Worm (Caenorhabditis elegans): Measurements from ENCODE around the gene C08E3.13.
"Not testable (repeated sequence)": the region's sequence is repeated elsewhere in the genome, so short reads cannot be mapped to it uniquely, and the experiment has no call there.

C08E3.13 gene

DNA sequence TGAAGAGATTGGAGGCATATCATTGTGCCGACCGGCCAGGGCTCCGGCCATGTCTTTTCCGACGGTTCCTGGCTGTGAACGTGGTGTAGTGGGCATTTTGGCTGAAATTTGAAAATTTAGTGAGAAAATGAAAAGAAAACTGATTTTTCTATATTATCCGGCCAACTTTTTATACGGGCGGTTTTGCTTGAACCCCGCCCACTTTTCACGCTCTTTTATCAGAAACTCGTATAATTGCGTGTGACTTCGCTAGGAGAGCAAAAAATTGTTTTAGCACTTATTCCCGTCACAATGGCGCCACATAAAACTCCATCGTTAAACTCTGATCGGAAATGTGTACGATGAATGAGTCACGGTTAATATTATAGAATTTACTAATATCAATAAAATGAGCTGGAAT lies at the start of gene C08E3.13:
C08E3.13 (minus strand) TSS at position 101 of the 400 bp plus-strand sequence.
- TF ChIP-seq hpl-2 (GFP tag; optimal IDR thresholded peaks at IDR 0.05); nhr-19 (GFP tag; conservative IDR thresholded peaks at IDR 0.05); elt-3 (tag; optimal IDR thresholded peaks at IDR 0.05): not testable (repeated sequence)

DNA sequence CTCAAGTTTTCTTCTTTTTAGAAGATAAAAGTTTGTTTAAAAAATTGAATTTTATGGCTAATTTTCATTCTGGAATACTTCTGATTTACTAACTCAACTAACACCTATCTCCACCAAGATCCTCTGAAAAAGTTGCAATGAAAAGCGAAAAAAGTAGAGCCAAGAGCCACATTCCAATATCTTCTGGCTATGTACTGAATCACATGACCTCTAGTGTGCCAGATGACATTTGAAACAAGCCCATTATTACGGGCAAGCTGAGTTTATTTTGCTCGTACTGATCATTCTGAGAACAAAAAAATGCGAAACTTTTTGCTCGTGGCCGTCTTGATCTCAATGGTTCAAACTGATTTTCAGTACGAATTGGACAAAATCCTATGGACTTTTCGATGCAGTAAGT lies 47.0 kb upstream of the C08E3.13 start, which contains the start of gene irld-36:
irld-36 (plus strand) TSS at position 301 of the 400 bp plus-strand sequence.
- no peak for TF ChIP-seq pax-3 (tag; optimal IDR thresholded peaks at IDR 0.05)
- TF ChIP-seq lsy-2 (tag; optimal IDR thresholded peaks at IDR 0.05): no peak
- TF ChIP-seq Y116A8C.19 (tag; optimal IDR thresholded peaks at IDR 0.05; ENCODE audit: borderline replicate concordance): no peak
- TF ChIP-seq nhr-90 (tag; optimal IDR thresholded peaks at IDR 0.05; ENCODE audit: poor library complexity): no peak
- TF ChIP-seq nhr-77 (tag; optimal IDR thresholded peaks at IDR 0.05): no peak
- TF ChIP-seq efl-3 (GFP tag; optimal IDR thresholded peaks at IDR 0.05): no peak

DNA sequence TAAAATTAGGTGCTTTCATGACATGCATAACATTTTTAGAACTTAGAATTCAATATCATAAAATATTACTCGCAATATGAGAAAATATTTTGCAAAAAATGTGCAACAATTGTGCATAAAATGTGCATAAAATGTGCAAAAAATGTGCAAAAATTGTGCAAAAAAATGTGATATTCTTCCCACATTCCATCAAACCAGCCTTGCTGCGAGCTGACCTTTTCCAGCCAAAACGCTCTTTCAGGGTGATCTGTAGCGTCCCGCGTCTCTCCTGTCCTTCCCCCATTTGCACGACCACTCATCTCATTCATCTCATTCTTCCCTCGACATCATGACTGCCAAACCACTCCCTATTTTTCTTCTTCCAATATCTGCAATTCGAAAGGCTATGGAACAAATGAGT lies 44.0 kb upstream of the C08E3.13 start, which contains the start of gene fbxb-17:
fbxb-17 (plus strand) TSS at position 301 of the 400 bp plus-strand sequence.
- TF ChIP-seq snpc-4 (tag; optimal IDR thresholded peaks at IDR 0.05) (no peak), ceh-82 (tag; optimal IDR thresholded peaks at IDR 0.05) (no peak), hlh-17 (GFP tag; optimal IDR thresholded peaks at IDR 0.05; ENCODE audit: borderline replicate concordance) (no peak), ceh-8 (GFP tag; optimal IDR thresholded peaks at IDR 0.05) (no peak), nhr-76 (tag; optimal IDR thresholded peaks at IDR 0.05) (no peak)

DNA sequence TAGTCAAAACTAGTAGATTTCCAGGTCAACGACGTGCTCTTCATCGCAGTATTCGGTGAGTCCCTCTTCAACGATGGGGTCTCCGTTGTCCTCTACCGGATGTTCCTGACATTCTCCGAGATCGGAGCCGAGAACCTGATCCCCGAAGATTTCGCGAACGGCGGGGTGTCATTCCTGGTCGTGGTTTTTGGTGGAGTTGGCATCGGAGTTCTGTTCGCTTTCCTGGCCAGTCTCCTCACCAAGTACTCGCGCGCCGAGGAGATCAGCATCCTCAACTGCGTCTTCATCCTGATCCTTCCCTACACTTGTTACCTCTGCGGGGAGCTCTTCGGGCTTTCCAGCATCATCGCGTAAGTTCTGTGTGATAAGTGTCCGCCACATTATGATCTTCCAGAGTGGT lies 40.6 kb upstream of the C08E3.13 start:
- TF ChIP-seq dpl-1 (GFP tag; optimal IDR thresholded peaks at IDR 0.05) (no peak), alr-1 (tag; optimal IDR thresholded peaks at IDR 0.05; ENCODE audit: borderline replicate concordance) (no peak), hlh-4 (tag; optimal IDR thresholded peaks at IDR 0.05) (no peak), nhr-85 (tag) (no peak), snu-23 (GFP tag; optimal IDR thresholded peaks at IDR 0.05) (no peak), lin-13 (GFP tag; optimal IDR thresholded peaks at IDR 0.05) (no peak), efl-1 (optimal IDR thresholded peaks at IDR 0.05) (no peak), efl-1 (GFP tag; optimal IDR thresholded peaks at IDR 0.05 in 1 of 2) (no peak), dsc-1 (tag; optimal IDR thresholded peaks at IDR 0.05) (no peak), nhr-11 (tag; optimal IDR thresholded peaks at IDR 0.05) (no peak), ceh-90 (tag; optimal IDR thresholded peaks at IDR 0.05) (no peak), ama-1 (optimal IDR thresholded peaks at IDR 0.05) (no peak), jun-1 (tag; optimal IDR thresholded peaks at IDR 0.05) (no peak), C16A3.4 (tag; optimal IDR thresholded peaks at IDR 0.05) (no peak), sptf-1 (tag; optimal IDR thresholded peaks at IDR 0.05) (no peak), tbx-2 (tag; optimal IDR thresholded peaks at IDR 0.05) (no peak), elt-2 (tag; optimal IDR thresholded peaks at IDR 0.05) (no peak), mdl-1 (tag; optimal IDR thresholded peaks at IDR 0.05) (no peak), lir-3 (tag; optimal IDR thresholded peaks at IDR 0.05; ENCODE audit: poor library complexity) (no peak), pqm-1 (tag; optimal IDR thresholded peaks at IDR 0.05) (no peak), irx-1 (tag; optimal IDR thresholded peaks at IDR 0.05) (no peak)

DNA sequence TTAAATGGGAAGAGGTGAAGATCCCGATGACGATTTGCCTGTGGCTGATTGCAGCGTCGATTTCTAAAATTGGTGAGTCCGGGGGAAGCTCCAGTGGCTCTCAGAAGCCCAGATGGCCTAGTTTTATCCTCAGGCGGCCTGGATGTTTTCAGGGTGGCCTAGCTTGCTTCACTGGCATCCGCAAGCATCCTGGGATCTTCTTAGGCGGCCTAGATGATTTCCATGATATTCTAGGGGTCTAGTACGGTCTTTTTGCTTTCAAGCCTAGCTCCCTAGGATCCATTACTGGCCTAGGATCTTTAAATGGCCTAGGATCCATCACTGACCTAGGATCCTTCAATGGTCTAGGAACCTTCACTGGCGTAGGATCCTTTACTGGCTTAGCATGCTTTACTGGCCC lies 38.9 kb upstream of the C08E3.13 start:
- TF ChIP-seq snpc-4 (tag; optimal IDR thresholded peaks at IDR 0.05) (no peak), efl-1 (optimal IDR thresholded peaks at IDR 0.05) (no peak), efl-1 (GFP tag; optimal IDR thresholded peaks at IDR 0.05 in 1 of 2) (peak in 1 of 2 experiments; percentile 23), xbp-1 (tag; optimal IDR thresholded peaks at IDR 0.05) (no peak), pax-3 (tag; optimal IDR thresholded peaks at IDR 0.05) (no peak), nhr-20 (tag; optimal IDR thresholded peaks at IDR 0.05) (no peak)

Data from whole organism, L1 larva.